Fruit fly (Drosophila melanogaster): ENCODE data around the gene CG32085.

dm6 chr3L:11708633-11709116 is 28.5 kb upstream of the CG32085 start, which contains the start of the genes Ccdc56 and mtTFB1:
- TF ChIP-seq CG16779 (tag; optimal IDR thresholded peaks at IDR 0.05) (no peak), CG11294 (GFP tag; IDR thresholded peaks at IDR 0.05) (no peak), Lpt (GFP tag; optimal IDR thresholded peaks at IDR 0.05) (no peak), CG11902 (GFP tag; optimal IDR thresholded peaks at IDR 0.05) (no peak), esn (GFP tag; optimal IDR thresholded peaks at IDR 0.05) (no peak), OdsH (GFP tag; optimal IDR thresholded peaks at IDR 0.05) (no peak), Ets21C (GFP tag; optimal IDR thresholded peaks at IDR 0.05) (no peak), Sox102F (GFP tag; optimal IDR thresholded peaks at IDR 0.05) (no peak), eg (GFP tag; IDR thresholded peaks at IDR 0.05) (no peak), CG6163 (GFP tag; IDR thresholded peaks at IDR 0.05) (no peak), dsx (GFP tag; optimal IDR thresholded peaks at IDR 0.05; ENCODE audit: poor library complexity, severe bottlenecking) (no peak), dac (GFP tag; optimal IDR thresholded peaks at IDR 0.05) (no peak), vri (GFP tag; optimal IDR thresholded peaks at IDR 0.05) (peak; percentile 75)

All from whole organism, prepupa.